Worm (Caenorhabditis elegans) whole organism, L1 larva: ENCODE results near the gene R144.11.
A peak's percentile ranks its signal among the peaks of the same experiment; 100 is the strongest.

Experiments used
- C04F5.9 ChIP-seq: sonication (generic microtip); optimal IDR thresholded peaks from 2 replicates; lab custom pipeline; 2016; ENCODE audit warnings: missing genetic modification characterization, missing compliant biosample characterization
- C34B4.2 ChIP-seq: sonication (generic microtip); optimal IDR thresholded peaks from 2 replicates; lab custom pipeline; 2017; ENCODE audit warnings: mild to moderate bottlenecking, missing genetic modification characterization, missing compliant biosample characterization
- F16B12.6 ChIP-seq: fragments of 150-350 bp; optimal IDR thresholded peaks from 2 replicates; lab custom pipeline; 2014; ENCODE audit warnings: missing biosample characterization, missing genetic modification characterization
- Y116A8C.19 ChIP-seq: sonication (generic microtip); optimal IDR thresholded peaks from 2 replicates; lab custom pipeline; 2016; ENCODE audit warnings: missing compliant biosample characterization, missing genetic modification characterization, borderline replicate concordance
- aha-1 ChIP-seq: fragments of 150-350 bp; optimal IDR thresholded peaks from 2 replicates; lab custom pipeline; 2014; ENCODE audit warnings: missing biosample characterization, missing genetic modification characterization
- alr-1 ChIP-seq: fragments of 200-800 bp; sonication (Bioruptor generic); optimal IDR thresholded peaks from 2 replicates; lab custom pipeline; 2018; ENCODE audit warnings: borderline replicate concordance, mild to moderate bottlenecking, missing genetic modification characterization, missing compliant biosample characterization
- ama-1 ChIP-seq: fragments of 150-350 bp; optimal IDR thresholded peaks from 2 replicates; lab custom pipeline; 2014
- blmp-1 ChIP-seq: fragments of 150-350 bp; optimal IDR thresholded peaks from 2 replicates; lab custom pipeline; 2014; ENCODE audit warnings: missing biosample characterization, missing genetic modification characterization
- ceh-63 ChIP-seq: fragments of 200-800 bp; sonication (Bioruptor generic); optimal IDR thresholded peaks from 2 replicates; lab custom pipeline; 2018; ENCODE audit warnings: mild to moderate bottlenecking, missing genetic modification characterization, missing compliant biosample characterization
- ceh-8 ChIP-seq: fragments of 200-800 bp; sonication (Bioruptor generic); optimal IDR thresholded peaks from 2 replicates; lab custom pipeline; 2018; ENCODE audit warnings: mild to moderate bottlenecking, missing genetic modification characterization, moderate library complexity, missing compliant biosample characterization
- ceh-82 ChIP-seq, 3 experiments: fragments of 150-350 bp in 1 of 3; sonication (generic microtip) in 2 of 3; optimal IDR thresholded peaks; 2 replicates each; lab custom pipeline; 2014 to 2017; ENCODE audit warnings: missing biosample characterization in 3 of 3, missing genetic modification characterization in 3 of 3
- ceh-90 ChIP-seq: sonication (generic microtip); optimal IDR thresholded peaks from 2 replicates; lab custom pipeline; 2016; ENCODE audit warnings: missing genetic modification characterization, missing compliant biosample characterization
- dpl-1 ChIP-seq, 3 experiments: fragments of 150-350 bp in 2 of 3; sonication (generic microtip) in 1 of 3; optimal IDR thresholded peaks; 2 replicates each; lab custom pipeline; 2014 to 2017; ENCODE audit warnings: missing biosample characterization in 3 of 3, missing genetic modification characterization in 3 of 3, missing genetic modification reagents in 3 of 3
- dsc-1 ChIP-seq: sonication (generic microtip); optimal IDR thresholded peaks from 2 replicates; lab custom pipeline; 2016; ENCODE audit warnings: mild to moderate bottlenecking, missing genetic modification characterization, missing compliant biosample characterization
- efl-3 ChIP-seq: fragments of 200-800 bp; sonication (Bioruptor generic); optimal IDR thresholded peaks from 2 replicates; lab custom pipeline; 2018; ENCODE audit warnings: mild to moderate bottlenecking, missing genetic modification characterization, missing compliant biosample characterization
- elt-3 ChIP-seq, 6 experiments: fragments of 150-350 bp in 1 of 6; sonication (generic microtip); optimal IDR thresholded peaks; 2 replicates each; lab custom pipeline; 2017 to 2018; ENCODE audit warnings: missing biosample characterization in 6 of 6, missing genetic modification characterization in 6 of 6, inconsistent platforms in 1 of 6
- ets-5 ChIP-seq: fragments of 200-800 bp; sonication (Bioruptor generic); IDR thresholded peaks from 2 replicates; pipeline ENCODE4 v1.3.6; 2022; ENCODE audit warnings: missing genetic modification characterization, missing compliant biosample characterization
- fkh-8 ChIP-seq: sonication (generic microtip); optimal IDR thresholded peaks from 2 replicates; lab custom pipeline; 2016; ENCODE audit warnings: mild to moderate bottlenecking, missing genetic modification characterization, missing compliant biosample characterization
- grh-1 ChIP-seq: fragments of 200-800 bp; sonication (Bioruptor generic); IDR thresholded peaks from 2 replicates; pipeline ENCODE4 v1.3.6; 2022; ENCODE audit warnings: missing genetic modification reagents, missing genetic modification characterization, missing compliant biosample characterization
- hpl-2 ChIP-seq: fragments of 150-350 bp; optimal IDR thresholded peaks from 2 replicates; lab custom pipeline; 2014; ENCODE audit warnings: missing biosample characterization, missing genetic modification reagents, missing genetic modification characterization
- irx-1 ChIP-seq: sonication (generic microtip); optimal IDR thresholded peaks from 2 replicates; lab custom pipeline; 2016; ENCODE audit warnings: missing genetic modification characterization, missing compliant biosample characterization
- isw-1 ChIP-seq: fragments of 200-800 bp; sonication (Bioruptor generic); IDR thresholded peaks from 2 replicates; pipeline ENCODE4 v1.3.6; 2022; ENCODE audit warnings: missing genetic modification characterization, missing compliant biosample characterization
- lin-13 ChIP-seq: fragments of 150-350 bp; optimal IDR thresholded peaks from 2 replicates; lab custom pipeline; 2014; ENCODE audit warnings: missing biosample characterization, missing genetic modification reagents, missing genetic modification characterization
- lin-15B ChIP-seq: fragments of 150-350 bp; sonication (generic microtip); optimal IDR thresholded peaks from 3 replicates; lab custom pipeline; 2014; ENCODE audit warnings: missing biosample characterization, missing genetic modification characterization
- lsy-2 ChIP-seq, 2 experiments: fragments of 150-350 bp; optimal IDR thresholded peaks; 2 replicates each; lab custom pipeline; 2014; ENCODE audit warnings: missing biosample characterization in 2 of 2, missing genetic modification characterization in 2 of 2
- mab-9 ChIP-seq: fragments of 200-800 bp; sonication (Bioruptor generic); IDR thresholded peaks from 2 replicates; pipeline ENCODE4 v1.3.6; 2022; ENCODE audit warnings: missing genetic modification reagents, missing genetic modification characterization, missing compliant biosample characterization
- mdl-1 ChIP-seq, 2 experiments: fragments of 150-350 bp; optimal IDR thresholded peaks; 2 replicates each; lab custom pipeline; 2014 to 2017; ENCODE audit warnings: missing biosample characterization in 2 of 2, missing genetic modification characterization in 2 of 2, inconsistent platforms in 1 of 2
- mef-2 ChIP-seq: fragments of 150-350 bp; optimal IDR thresholded peaks from 2 replicates; lab custom pipeline; 2014; ENCODE audit warnings: missing biosample characterization, missing genetic modification characterization
- mep-1 ChIP-seq: fragments of 150-350 bp; optimal IDR thresholded peaks from 2 replicates; lab custom pipeline; 2014; ENCODE audit warnings: missing biosample characterization, missing genetic modification characterization
- nhr-11 ChIP-seq: fragments of 150-350 bp; optimal IDR thresholded peaks from 2 replicates; lab custom pipeline; 2014; ENCODE audit warnings: missing biosample characterization, missing genetic modification characterization
- nhr-12 ChIP-seq: sonication (generic microtip); optimal IDR thresholded peaks from 2 replicates; lab custom pipeline; 2017; ENCODE audit warnings: missing biosample characterization, missing genetic modification characterization
- nhr-19 ChIP-seq: fragments of 200-800 bp; sonication (Bioruptor generic); conservative IDR thresholded peaks from 2 replicates; pipeline ENCODE4 v1.3.6; 2022; ENCODE audit warnings: missing genetic modification characterization, missing compliant biosample characterization
- nhr-20 ChIP-seq: sonication (generic microtip); optimal IDR thresholded peaks from 2 replicates; lab custom pipeline; 2016; ENCODE audit warnings: mild to moderate bottlenecking, missing genetic modification characterization, missing compliant biosample characterization
- nhr-237 ChIP-seq: fragments of 150-350 bp; optimal IDR thresholded peaks from 2 replicates; lab custom pipeline; 2014; ENCODE audit warnings: missing biosample characterization, missing genetic modification characterization
- nhr-28 ChIP-seq: fragments of 150-350 bp; optimal IDR thresholded peaks from 2 replicates; lab custom pipeline; 2014; ENCODE audit warnings: missing biosample characterization, missing genetic modification characterization
- nhr-76 ChIP-seq: sonication (generic microtip); optimal IDR thresholded peaks from 2 replicates; lab custom pipeline; 2017; ENCODE audit warnings: missing biosample characterization, missing genetic modification characterization
- nhr-77 ChIP-seq: fragments of 150-350 bp; optimal IDR thresholded peaks from 2 replicates; lab custom pipeline; 2014; ENCODE audit warnings: missing biosample characterization, missing genetic modification characterization
- nhr-85 ChIP-seq: sonication (generic microtip); peaks from one replicate; lab custom pipeline; 2016; ENCODE audit warnings: missing genetic modification characterization, inconsistent platforms, missing compliant biosample characterization
- pag-3 ChIP-seq: sonication (generic microtip); optimal IDR thresholded peaks from 2 replicates; lab custom pipeline; 2017; ENCODE audit warnings: missing genetic modification characterization, mild to moderate bottlenecking, missing compliant biosample characterization, antibody characterized with exemption, borderline replicate concordance; ENCODE audit not compliant: insufficient read depth
- pqm-1 ChIP-seq: sonication (generic microtip); optimal IDR thresholded peaks from 3 replicates; lab custom pipeline; 2017; ENCODE audit warnings: missing biosample characterization, missing genetic modification characterization
- rnt-1 ChIP-seq: sonication (generic microtip); optimal IDR thresholded peaks from 2 replicates; lab custom pipeline; 2016; ENCODE audit warnings: mild to moderate bottlenecking, missing genetic modification characterization, moderate library complexity, missing compliant biosample characterization
- skn-1 ChIP-seq: fragments of 150-350 bp; optimal IDR thresholded peaks from 2 replicates; lab custom pipeline; 2014; ENCODE audit warnings: missing biosample characterization, missing genetic modification characterization
- snpc-4 ChIP-seq: fragments of 150-350 bp; optimal IDR thresholded peaks from 2 replicates; lab custom pipeline; 2014; ENCODE audit warnings: missing biosample characterization, missing genetic modification characterization
- snu-23 ChIP-seq: sonication (generic microtip); optimal IDR thresholded peaks from 2 replicates; lab custom pipeline; 2016; ENCODE audit warnings: missing genetic modification characterization, missing compliant biosample characterization
- swsn-7 ChIP-seq: sonication (generic microtip); optimal IDR thresholded peaks from 2 replicates; lab custom pipeline; 2016; ENCODE audit warnings: missing genetic modification characterization, missing compliant biosample characterization
- unc-30 ChIP-seq: sonication (generic microtip); optimal IDR thresholded peaks from 2 replicates; lab custom pipeline; 2017; ENCODE audit warnings: missing biosample characterization, missing genetic modification characterization
- unc-86 ChIP-seq: sonication (generic microtip); optimal IDR thresholded peaks from 2 replicates; lab custom pipeline; 2016; ENCODE audit warnings: missing genetic modification characterization, missing compliant biosample characterization
- unc-98 ChIP-seq: fragments of 200-800 bp; sonication (Bioruptor generic); IDR thresholded peaks from 2 replicates; pipeline ENCODE4 v1.3.6; 2022; ENCODE audit warnings: missing genetic modification characterization, missing compliant biosample characterization
- zag-1 ChIP-seq: fragments of 150-350 bp; optimal IDR thresholded peaks from 2 replicates; lab custom pipeline; 2014; ENCODE audit warnings: missing biosample characterization, missing genetic modification characterization
- zip-4 ChIP-seq: fragments of 200-800 bp; sonication (Bioruptor generic); optimal IDR thresholded peaks from 2 replicates; lab custom pipeline; 2018; ENCODE audit warnings: mild to moderate bottlenecking, missing genetic modification characterization, moderate library complexity, missing compliant biosample characterization
- ztf-4 ChIP-seq: fragments of 150-350 bp; optimal IDR thresholded peaks from 2 replicates; lab custom pipeline; 2014; ENCODE audit warnings: missing biosample characterization, missing genetic modification characterization

R144.11 gene

DNA sequence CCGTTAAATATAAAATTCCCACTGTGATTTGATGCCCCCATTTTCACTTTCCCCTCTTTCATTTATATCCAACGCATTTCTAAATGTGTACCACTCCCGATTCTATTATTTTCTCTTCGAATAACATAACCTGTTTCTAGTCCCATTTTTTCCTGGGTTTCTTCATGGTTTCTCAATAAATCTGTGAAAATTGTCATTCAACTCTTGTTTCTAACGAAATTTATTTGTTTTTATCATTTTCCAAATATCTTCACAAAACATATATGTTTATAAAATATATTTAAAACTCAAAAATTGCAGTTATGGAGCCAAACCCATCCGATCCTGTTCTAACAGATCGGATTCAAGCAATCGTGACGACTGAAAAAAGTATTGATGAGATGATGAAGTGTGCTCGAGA is 12.3 kb upstream of the R144.11 start, which contains the start of gene mdt-11:
Gene mdt-11, plus strand, starts transcription at position 301 of the 400 bp plus-strand sequence.
- no peak for TF ChIP-seq unc-98 (GFP tag; lab: Robert Waterston, UW)
- TF ChIP-seq hpl-2 (GFP tag; lab: Kevin White, UChicago), result no peak
- no peak for TF ChIP-seq nhr-85 (tag; lab: Kevin White, UChicago)
- TF ChIP-seq zag-1, result no peak
- no peak for TF ChIP-seq skn-1
- TF ChIP-seq mep-1 (tag; lab: Kevin White, UChicago), result no peak

ce11 chrIII:5018116-5018689 is 9.6 kb upstream of the R144.11 start, which contains the start of gene wip-1:
Gene wip-1, plus strand, starts transcription at chrIII:5018639.
- TF ChIP-seq pag-3 (tag; lab: Kevin White, UChicago) (peak; percentile 44), pqm-1 (peak; percentile 37), alr-1 (tag; lab: Kevin White, UChicago) (no peak), lin-15B (peak; percentile 84), zag-1 (peak; percentile 57), unc-86 (peak; percentile 97), fkh-8 (tag; lab: Kevin White, UChicago) (peak; percentile 98), grh-1 (GFP tag; lab: Robert Waterston, UW) (peak; percentile 97), efl-3 (GFP tag; lab: Kevin White, UChicago) (peak; percentile 84), nhr-85 (tag; lab: Kevin White, UChicago) (peak; percentile 99), mef-2 (tag; lab: Kevin White, UChicago) (peak; percentile 92), C04F5.9 (peak; percentile 95), dpl-1 (GFP tag; optimal IDR thresholded peaks at IDR 0.05; lab: Kevin White, UChicago) (peak; percentile 91 to 94 (median 92)), ceh-63 (GFP tag; lab: Kevin White, UChicago) (no peak), aha-1 (tag; lab: Kevin White, UChicago) (peak; percentile 96), ets-5 (GFP tag; lab: Robert Waterston, UW) (no peak), snu-23 (peak; percentile 99), elt-3 (tag; optimal IDR thresholded peaks at IDR 0.05; lab: Kevin White, UChicago) (peak in 5 of 6 experiments; percentile 48 to 96 (median 90)), unc-30 (tag; lab: Kevin White, UChicago) (no peak), lsy-2 (tag; optimal IDR thresholded peaks at IDR 0.05; lab: Kevin White, UChicago) (peak; percentile 97), mdl-1 (tag; optimal IDR thresholded peaks at IDR 0.05; lab: Kevin White, UChicago) (peak in 1 of 2 experiments; percentile 98), isw-1 (GFP tag; lab: Robert Waterston, UW) (peak; percentile 97), nhr-11 (tag; lab: Kevin White, UChicago) (peak; percentile 83), nhr-237 (peak; percentile 94), lin-13 (GFP tag; lab: Kevin White, UChicago) (peak; percentile 98), nhr-28 (tag; lab: Kevin White, UChicago) (no peak), blmp-1 (tag; lab: Kevin White, UChicago) (peak; percentile 90), C34B4.2 (tag; lab: Kevin White, UChicago) (peak; percentile 34), nhr-12 (tag; lab: Kevin White, UChicago) (peak; percentile 11), ceh-90 (tag; lab: Kevin White, UChicago) (peak; percentile 56), Y116A8C.19 (tag; lab: Kevin White, UChicago) (no peak), dsc-1 (tag; lab: Kevin White, UChicago) (peak; percentile 98), ceh-8 (GFP tag; lab: Kevin White, UChicago) (peak; percentile 95), nhr-77 (tag; lab: Kevin White, UChicago) (peak; percentile 97), ama-1 (lab: Kevin White, UChicago) (peak; percentile 73), nhr-20 (tag; lab: Kevin White, UChicago) (peak; percentile 99), nhr-76 (tag; lab: Kevin White, UChicago) (peak; percentile 61), F16B12.6 (peak; percentile 71), nhr-19 (GFP tag; lab: Robert Waterston, UW) (peak; percentile 98), mab-9 (GFP tag; lab: Robert Waterston, UW) (peak; percentile 89), ceh-82 (tag; optimal IDR thresholded peaks at IDR 0.05; lab: Kevin White, UChicago) (peak; percentile 96 to 99 (median 97)), irx-1 (peak; percentile 96), ztf-4 (tag; lab: Kevin White, UChicago) (peak; percentile 98), zip-4 (GFP tag; lab: Kevin White, UChicago) (peak; percentile 88), swsn-7 (tag; lab: Kevin White, UChicago) (peak; percentile 99), snpc-4 (peak; percentile 92), rnt-1 (tag; lab: Kevin White, UChicago) (peak; percentile 98)
